Worm (Caenorhabditis elegans): ENCODE data around the gene eif-3.G.

eif-3.G gene

DNA sequence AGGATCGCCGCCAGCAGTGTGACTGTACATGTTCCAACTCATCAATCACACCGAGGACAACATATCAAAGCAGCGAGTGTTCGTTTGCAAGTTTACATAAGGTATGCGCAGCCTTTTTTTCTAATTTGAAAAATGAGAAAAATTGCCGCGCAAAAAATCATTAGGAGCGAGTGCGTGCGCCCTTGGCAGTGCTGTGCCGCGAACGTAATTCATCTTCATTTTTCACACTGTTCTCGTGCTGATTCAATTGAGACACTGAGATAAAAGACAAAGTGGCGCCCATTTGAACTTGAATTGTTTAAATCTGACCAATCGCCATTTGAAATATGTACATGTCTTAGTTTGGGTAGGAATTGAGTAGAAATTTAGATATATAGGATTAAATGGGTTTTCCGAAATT, 33.0 kb upstream of the eif-3.G start:
- TF ChIP-seq aly-1 (tag; optimal IDR thresholded peaks at IDR 0.05) (no peak), sea-1 (GFP tag; conservative IDR thresholded peaks at IDR 0.05) (no peak), ama-1 (optimal IDR thresholded peaks at IDR 0.05) (no peak), pes-1 (GFP tag; IDR thresholded peaks at IDR 0.05) (no peak), scrt-1 (GFP tag; IDR thresholded peaks at IDR 0.05) (no peak), B0310.2 (tag; optimal IDR thresholded peaks at IDR 0.05) (no peak), ceh-36 (tag; optimal IDR thresholded peaks at IDR 0.05) (no peak), flt-1 (GFP tag; IDR thresholded peaks at IDR 0.05) (no peak), ets-7 (tag; optimal IDR thresholded peaks at IDR 0.05) (no peak), F13C5.2 (tag; optimal IDR thresholded peaks at IDR 0.05) (no peak), hmg-4 (GFP tag; optimal IDR thresholded peaks at IDR 0.05) (no peak), tra-4 (tag; optimal IDR thresholded peaks at IDR 0.05) (no peak), ceh-13 (GFP tag; optimal IDR thresholded peaks at IDR 0.05) (no peak), hnd-1 (tag; optimal IDR thresholded peaks at IDR 0.05) (no peak), hmbx-1 (tag; optimal IDR thresholded peaks at IDR 0.05) (no peak), tbx-11 (GFP tag; IDR thresholded peaks at IDR 0.05) (no peak), tbx-37 (GFP tag; conservative IDR thresholded peaks at IDR 0.05) (no peak)

DNA sequence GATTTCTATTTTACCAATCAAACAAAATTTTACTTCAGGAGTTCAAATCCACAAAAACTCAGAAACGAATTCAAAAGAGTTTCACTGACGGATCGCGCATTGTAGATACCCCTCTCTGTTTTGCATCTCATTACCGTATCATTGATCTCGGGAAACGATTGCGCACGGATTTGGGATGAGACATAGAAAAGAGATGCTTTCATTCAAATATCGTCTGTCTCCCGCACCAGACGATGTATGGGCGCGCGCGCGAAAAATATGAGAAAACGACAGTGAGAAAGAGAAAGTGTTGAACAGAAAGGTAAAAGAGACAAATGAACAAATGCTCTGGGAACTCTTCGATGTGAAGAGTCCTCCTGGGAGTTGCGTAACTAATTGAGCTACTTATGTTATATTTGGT, 31.6 kb upstream of the eif-3.G start:
- no peak for TF ChIP-seq hmbx-1 (tag; optimal IDR thresholded peaks at IDR 0.05)

DNA sequence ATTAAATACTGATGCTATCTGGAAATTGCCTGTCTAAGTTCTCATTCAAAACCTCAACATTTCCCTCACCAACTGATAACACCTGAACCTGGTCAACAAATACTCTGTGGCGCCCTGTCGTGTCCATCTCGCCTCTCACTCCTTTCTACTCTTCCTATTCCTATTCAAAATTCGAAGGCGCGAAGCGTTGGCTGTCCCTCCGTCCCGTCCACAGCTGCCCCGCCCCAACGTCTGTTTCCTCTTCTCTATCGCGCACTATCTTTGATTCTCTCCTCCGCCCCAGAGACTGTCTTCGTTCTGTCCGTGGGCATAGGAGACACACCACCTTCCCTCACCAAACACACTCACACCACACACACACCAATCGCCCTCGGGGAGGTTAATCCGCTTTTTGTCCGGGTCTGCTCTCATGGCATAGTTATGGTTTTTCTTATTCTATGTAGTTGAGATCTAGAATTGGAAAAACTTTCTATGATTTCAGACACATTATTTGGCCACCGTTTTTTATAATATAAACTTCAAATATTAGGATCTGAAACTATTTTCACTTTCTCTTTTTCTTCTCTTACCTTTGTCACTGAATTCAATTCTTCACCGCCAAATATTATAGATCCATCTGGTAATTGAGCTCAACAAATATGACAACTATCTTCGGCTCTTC, 30.4 kb upstream of the eif-3.G start, which contains the start of gene efl-3:
Gene efl-3, plus strand, starts transcription at position 611 of the 661 bp plus-strand sequence.
- peak; percentile 21 for TF ChIP-seq ceh-36 (tag; optimal IDR thresholded peaks at IDR 0.05)
- no peak for TF ChIP-seq pes-1 (GFP tag; IDR thresholded peaks at IDR 0.05)
- peak; percentile 43 for TF ChIP-seq aly-1 (tag; optimal IDR thresholded peaks at IDR 0.05)
- no peak for TF ChIP-seq hmbx-1 (tag; optimal IDR thresholded peaks at IDR 0.05)
- TF ChIP-seq scrt-1 (GFP tag; IDR thresholded peaks at IDR 0.05): 0 out of 2 replicates have a peak, but pooled peaks have one; percentile 58
- TF ChIP-seq tra-4 (tag; optimal IDR thresholded peaks at IDR 0.05): no peak
- peak; percentile 63 for TF ChIP-seq hmg-4 (GFP tag; optimal IDR thresholded peaks at IDR 0.05)
- TF ChIP-seq ama-1 (optimal IDR thresholded peaks at IDR 0.05): no peak

DNA sequence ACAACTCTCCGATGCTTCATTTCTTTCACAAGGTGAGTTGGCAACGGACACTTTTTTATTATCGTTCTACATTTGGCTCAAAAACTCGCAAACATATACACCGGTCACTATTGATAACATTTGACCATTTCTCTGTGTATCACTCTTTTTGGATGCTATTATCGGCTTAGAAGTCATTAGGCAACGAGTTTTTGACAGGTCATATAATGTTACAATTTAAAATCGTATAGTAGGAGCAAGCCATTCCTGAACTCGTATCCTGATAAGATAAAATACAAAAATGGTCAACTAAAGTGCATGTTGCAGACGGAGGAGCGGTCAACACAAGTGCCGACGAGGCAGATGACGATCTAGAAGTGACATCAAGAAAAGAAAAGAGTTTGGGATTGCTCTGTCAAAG, 29.6 kb upstream of the eif-3.G start:
- no peak for TF ChIP-seq hnd-1 (tag; optimal IDR thresholded peaks at IDR 0.05)
- no peak for TF ChIP-seq flt-1 (GFP tag; IDR thresholded peaks at IDR 0.05)
- TF ChIP-seq ets-7 (tag; optimal IDR thresholded peaks at IDR 0.05): no peak
- no peak for TF ChIP-seq sea-1 (GFP tag; conservative IDR thresholded peaks at IDR 0.05)
- no peak for TF ChIP-seq tra-4 (tag; optimal IDR thresholded peaks at IDR 0.05)
- no peak for TF ChIP-seq aly-1 (tag; optimal IDR thresholded peaks at IDR 0.05)
- no peak for TF ChIP-seq ama-1 (optimal IDR thresholded peaks at IDR 0.05)
- no peak for TF ChIP-seq ceh-36 (tag; optimal IDR thresholded peaks at IDR 0.05)
- no peak for TF ChIP-seq pes-1 (GFP tag; IDR thresholded peaks at IDR 0.05)
- TF ChIP-seq B0310.2 (tag; optimal IDR thresholded peaks at IDR 0.05): no peak
- TF ChIP-seq hmg-4 (GFP tag; optimal IDR thresholded peaks at IDR 0.05): no peak
- TF ChIP-seq ceh-13 (GFP tag; optimal IDR thresholded peaks at IDR 0.05): no peak
- no peak for TF ChIP-seq scrt-1 (GFP tag; IDR thresholded peaks at IDR 0.05)
- no peak for TF ChIP-seq F13C5.2 (tag; optimal IDR thresholded peaks at IDR 0.05)
- TF ChIP-seq tbx-37 (GFP tag; conservative IDR thresholded peaks at IDR 0.05): no peak
- TF ChIP-seq hmbx-1 (tag; optimal IDR thresholded peaks at IDR 0.05): no peak
- no peak for TF ChIP-seq tbx-11 (GFP tag; IDR thresholded peaks at IDR 0.05)

DNA sequence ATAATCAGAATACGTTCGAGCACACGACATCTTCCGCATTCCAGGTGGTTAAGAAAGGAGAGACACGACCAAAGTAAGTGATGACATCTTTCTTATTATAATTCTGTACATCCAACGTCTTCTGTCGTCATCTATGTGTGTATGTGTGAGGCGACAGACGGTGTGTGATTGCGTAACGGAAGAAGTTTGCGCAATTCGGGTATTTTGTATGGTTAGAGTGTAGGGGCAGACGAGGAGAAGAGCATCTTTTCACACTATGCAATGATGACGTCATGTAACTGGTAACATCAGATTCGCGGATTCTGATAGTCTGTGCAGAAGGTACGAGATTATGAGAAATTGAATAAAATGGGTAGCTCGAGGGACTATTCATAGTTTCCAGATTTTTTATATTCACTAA, 27.5 kb upstream of the eif-3.G start:
- TF ChIP-seq hmbx-1 (tag; optimal IDR thresholded peaks at IDR 0.05): no peak
- no peak for TF ChIP-seq tra-4 (tag; optimal IDR thresholded peaks at IDR 0.05)
- TF ChIP-seq aly-1 (tag; optimal IDR thresholded peaks at IDR 0.05): no peak
- TF ChIP-seq tbx-11 (GFP tag; IDR thresholded peaks at IDR 0.05): no peak
- no peak for TF ChIP-seq ceh-13 (GFP tag; optimal IDR thresholded peaks at IDR 0.05)

DNA sequence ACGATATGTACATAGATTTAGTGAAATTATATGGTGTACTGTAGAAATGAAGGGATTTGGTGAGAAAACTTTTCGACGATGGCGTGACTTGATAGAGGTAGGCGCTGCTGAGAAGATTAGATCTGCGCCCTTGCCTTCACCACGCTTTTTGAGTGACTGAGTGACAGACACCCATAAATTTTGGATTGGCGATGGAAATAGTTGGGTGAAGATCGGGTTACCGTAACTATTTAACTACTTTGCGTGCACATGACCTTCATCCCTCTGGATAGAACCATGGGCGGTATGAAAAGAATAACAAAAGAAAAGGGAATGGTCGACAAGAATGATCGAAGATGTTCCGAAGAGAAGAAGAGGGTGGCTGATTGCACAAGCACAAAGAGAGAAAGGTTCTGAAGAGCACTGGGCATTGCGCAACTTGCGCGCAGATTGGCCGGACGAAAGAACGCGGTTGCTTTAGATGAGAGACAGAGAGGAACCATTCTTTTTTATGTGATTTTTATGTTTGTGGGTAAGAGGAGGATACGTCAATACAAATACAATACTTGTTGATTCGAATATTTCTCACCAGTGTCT, 27.0 kb upstream of the eif-3.G start:
- TF ChIP-seq ceh-13 (GFP tag; optimal IDR thresholded peaks at IDR 0.05) (no peak), ceh-36 (tag; optimal IDR thresholded peaks at IDR 0.05) (no peak), pes-1 (GFP tag; IDR thresholded peaks at IDR 0.05) (no peak), tra-4 (tag; optimal IDR thresholded peaks at IDR 0.05) (no peak), F13C5.2 (tag; optimal IDR thresholded peaks at IDR 0.05) (no peak), hmg-4 (GFP tag; optimal IDR thresholded peaks at IDR 0.05) (peak; percentile 21)

DNA sequence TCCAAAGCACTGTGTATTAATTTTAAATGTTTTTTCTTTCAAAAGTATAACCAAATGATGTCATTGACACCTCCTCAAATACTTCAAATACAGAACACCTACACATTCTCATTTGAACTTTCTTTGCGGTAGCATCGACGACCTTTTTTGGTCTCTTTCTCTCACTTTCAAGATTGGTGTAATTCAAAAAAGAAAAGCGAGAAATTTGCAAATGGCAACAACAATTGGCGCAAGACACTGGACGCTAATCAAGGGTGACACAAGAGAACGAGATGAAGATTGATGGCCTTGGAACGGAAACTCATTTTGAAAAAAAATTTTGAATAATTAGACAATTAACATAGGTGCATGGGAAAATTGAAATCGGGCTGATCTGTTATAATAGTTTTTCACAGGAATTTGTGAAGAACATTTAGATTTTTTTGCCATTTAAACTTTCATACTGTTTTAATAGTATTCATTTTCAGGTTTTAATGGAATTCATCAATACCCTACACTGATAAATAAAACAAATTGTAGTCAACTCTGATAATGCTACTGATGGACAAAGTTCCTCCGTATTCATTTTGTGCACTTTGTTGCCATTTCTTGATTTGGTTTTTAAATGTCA, 25.4 kb upstream of the eif-3.G start, which contains the start of gene fdgt-2:
Gene fdgt-2, plus strand, starts transcription at position 560 of the 610 bp plus-strand sequence.
- TF ChIP-seq F13C5.2 (tag; optimal IDR thresholded peaks at IDR 0.05) (no peak), ceh-13 (GFP tag; optimal IDR thresholded peaks at IDR 0.05) (no peak), tbx-37 (GFP tag; conservative IDR thresholded peaks at IDR 0.05) (no peak), ceh-36 (tag; optimal IDR thresholded peaks at IDR 0.05) (no peak), sea-1 (GFP tag; conservative IDR thresholded peaks at IDR 0.05) (no peak), flt-1 (GFP tag; IDR thresholded peaks at IDR 0.05) (no peak), hnd-1 (tag; optimal IDR thresholded peaks at IDR 0.05) (no peak), tbx-11 (GFP tag; IDR thresholded peaks at IDR 0.05) (no peak), hmbx-1 (tag; optimal IDR thresholded peaks at IDR 0.05) (no peak), tra-4 (tag; optimal IDR thresholded peaks at IDR 0.05) (no peak), scrt-1 (GFP tag; IDR thresholded peaks at IDR 0.05) (no peak), B0310.2 (tag; optimal IDR thresholded peaks at IDR 0.05) (no peak), aly-1 (tag; optimal IDR thresholded peaks at IDR 0.05) (no peak), hmg-4 (GFP tag; optimal IDR thresholded peaks at IDR 0.05) (no peak), ets-7 (tag; optimal IDR thresholded peaks at IDR 0.05) (no peak)

All from whole organism, early embryonic.